Worm (Caenorhabditis elegans) whole organism, dauer: ENCODE data around the gene C29E4.12.
"Not testable (repeated sequence)": the region's sequence is repeated elsewhere in the genome, so short reads cannot be mapped to it uniquely, and the experiment has no call there.

Source experiments
- unc-62 ChIP-seq: sonication (generic microtip); optimal IDR thresholded peaks from 2 replicates; lab custom pipeline; 2017; ENCODE audit warnings: missing biosample characterization, missing genetic modification reagents, missing genetic modification characterization

Gene C29E4.12

DNA sequence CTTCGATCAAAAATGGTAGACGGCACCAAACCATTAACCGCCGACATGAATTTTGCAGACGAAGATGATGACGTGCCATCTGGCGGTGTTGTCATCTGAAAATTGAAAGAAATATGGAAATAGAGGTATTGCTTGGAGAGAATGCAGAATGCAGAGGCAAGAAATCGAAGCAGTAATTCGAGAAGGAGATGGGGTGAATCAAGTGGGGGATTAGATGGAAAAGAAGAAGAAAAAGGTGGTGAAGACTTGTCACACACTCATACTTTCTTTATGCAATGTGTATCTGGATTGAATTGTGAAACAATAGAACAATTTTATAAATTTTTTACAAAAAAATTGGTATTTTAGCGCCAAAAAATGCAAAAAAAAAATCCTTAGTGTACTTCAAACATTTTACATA is 16.1 kb upstream of the C29E4.12 start, which contains the start of gene tag-250:
TSS of gene tag-250 (minus strand) at position 101 of the 400 bp plus-strand sequence.
- TF ChIP-seq unc-62 = no peak

DNA sequence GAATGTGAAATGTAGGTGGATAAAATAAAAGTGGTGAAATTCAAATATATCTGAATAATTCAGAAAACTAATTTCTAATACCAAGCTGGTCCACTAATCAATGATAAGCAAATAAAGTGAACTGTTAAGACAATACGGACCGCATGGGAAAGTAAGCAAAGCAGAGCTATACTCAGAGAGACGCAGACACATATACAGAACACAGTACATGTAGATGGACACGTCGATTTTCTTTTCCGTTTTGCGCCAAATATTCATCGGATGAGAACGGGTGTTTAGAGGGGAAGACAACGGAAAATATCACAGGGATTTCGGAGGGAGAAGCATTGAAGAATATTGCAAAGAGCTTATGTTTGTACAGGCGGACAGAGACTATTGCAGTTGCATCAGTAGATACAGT is 15.0 kb upstream of the C29E4.12 start:
- TF ChIP-seq unc-62 = no peak

DNA sequence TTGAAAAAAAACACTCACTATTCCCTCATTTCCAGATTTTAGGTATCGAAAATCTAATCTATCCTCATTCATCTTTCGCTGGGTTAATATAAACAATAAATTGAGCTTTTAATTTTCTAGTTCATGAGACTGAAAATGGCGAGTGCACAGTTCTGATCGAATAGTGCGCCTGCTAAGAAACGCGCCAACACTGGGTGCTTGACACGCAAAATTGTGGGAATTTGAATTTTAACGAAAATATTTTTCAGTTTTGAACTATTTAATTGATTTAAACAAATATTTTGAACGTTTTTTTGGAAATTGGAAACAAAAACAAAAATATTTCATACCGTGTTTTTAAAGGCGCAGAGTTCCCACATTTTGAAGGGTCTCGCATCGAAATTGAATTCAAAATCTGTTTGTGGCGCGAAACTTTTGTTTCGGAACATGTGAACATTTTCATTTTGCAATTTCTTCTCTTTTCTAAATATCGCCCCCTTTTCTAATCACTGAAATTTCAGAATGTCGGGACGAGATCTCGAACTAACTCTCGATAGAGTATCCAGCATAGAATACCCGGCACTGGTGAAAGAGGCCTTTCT is 12.3 kb upstream of the C29E4.12 start, which contains the start of the genes C29E4.13 and npp-15:
TSS of gene C29E4.13 (minus strand) at position 169 of the 581 bp plus-strand sequence.
TSS of gene npp-15 (plus strand) at position 495 of the 581 bp plus-strand sequence.
- no peak for TF ChIP-seq unc-62

DNA sequence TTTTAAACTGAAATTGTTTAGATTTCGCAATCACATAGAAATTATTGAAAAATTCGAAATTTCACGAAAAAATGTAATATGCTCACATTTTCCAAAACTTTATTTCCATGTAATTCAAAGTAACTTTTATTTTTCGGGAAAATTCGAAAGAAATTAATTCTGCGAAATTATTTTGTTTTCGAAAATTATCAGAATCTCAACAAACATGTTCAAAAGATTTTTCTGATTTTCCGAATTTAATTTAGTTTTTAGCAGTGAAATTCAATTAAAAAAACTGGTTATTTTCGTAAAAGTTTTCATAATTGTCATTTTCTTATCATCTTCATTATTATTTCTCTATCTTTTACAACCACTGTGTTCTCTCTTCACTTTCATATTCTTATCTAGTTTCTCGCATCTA is 7.7 kb upstream of the C29E4.12 start, which contains the start of gene ran-2:
TSS of gene ran-2 (plus strand) at position 301 of the 400 bp plus-strand sequence.
- no peak for TF ChIP-seq unc-62

DNA sequence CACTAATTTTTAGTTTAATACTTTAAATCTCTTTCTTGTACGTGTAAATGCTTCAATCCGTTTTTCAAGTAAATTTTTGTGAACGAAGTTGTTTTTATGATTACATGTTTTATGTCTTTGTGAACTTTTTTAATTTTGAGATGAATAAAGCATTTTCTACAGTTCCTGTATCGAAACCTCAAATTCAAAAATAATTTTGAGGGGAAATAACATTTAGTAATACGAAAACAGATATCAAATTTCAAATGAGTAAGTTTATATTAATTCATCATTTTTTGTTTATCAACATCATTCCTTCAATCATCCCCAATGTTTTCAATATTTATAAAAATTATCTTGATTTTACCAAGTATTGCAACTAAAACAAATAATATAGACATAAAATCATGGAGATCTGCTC is 3.4 kb upstream of the C29E4.12 start, which contains the start of gene C29E4.10:
TSS of gene C29E4.10 (plus strand) at position 301 of the 400 bp plus-strand sequence.
- TF ChIP-seq unc-62 = no peak

DNA sequence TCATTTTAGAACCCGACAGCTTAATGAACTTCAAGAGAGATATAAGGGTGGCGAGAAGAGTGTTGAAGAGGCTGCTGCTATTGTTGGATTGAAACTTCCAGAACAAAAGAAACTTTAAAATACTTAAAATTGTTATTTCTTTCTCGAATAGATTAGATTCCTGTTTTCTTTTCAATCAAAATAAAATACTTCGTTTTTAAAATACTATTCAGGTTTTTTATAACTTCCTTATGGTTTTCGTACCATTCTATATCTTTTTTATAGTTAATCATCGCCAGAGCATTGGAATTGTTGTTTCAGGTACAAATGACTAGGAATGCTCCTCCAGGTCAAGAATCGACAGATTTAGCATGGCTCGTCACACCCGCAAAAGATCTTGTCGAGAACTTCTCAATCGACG is 466 bp downstream of the C29E4.12 start, which contains the start of gene kle-2:
TSS of gene kle-2 (plus strand) at position 301 of the 400 bp plus-strand sequence.
- TF ChIP-seq unc-62 = no peak

DNA sequence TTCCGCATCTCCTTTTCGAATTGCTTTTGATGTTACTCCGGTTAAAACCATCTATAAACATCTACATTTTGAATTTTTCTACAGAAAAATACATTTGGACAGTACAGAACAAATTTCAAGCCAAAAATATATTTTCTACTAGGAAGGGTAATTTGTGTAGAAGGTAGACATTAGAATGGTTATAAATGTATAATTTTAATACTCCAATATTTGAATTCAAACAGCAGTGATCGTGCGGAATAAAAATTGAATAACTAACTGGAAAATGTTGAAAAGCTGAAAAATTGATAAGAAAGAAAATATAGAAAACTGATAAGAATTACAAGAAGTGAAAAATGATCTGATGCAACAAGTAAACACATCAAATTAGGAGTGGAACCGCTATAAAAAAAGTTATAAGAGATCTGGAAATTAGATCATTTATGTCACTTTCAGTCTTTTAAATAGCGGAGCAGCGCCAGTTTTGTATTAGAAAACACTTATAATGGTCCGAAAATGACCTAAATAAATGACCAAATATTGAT is 6.1 kb downstream of the C29E4.12 start, which contains the start of gene gsto-1:
TSS of gene gsto-1 (minus strand) at position 51 of the 524 bp plus-strand sequence.
- TF ChIP-seq unc-62 = no peak

DNA sequence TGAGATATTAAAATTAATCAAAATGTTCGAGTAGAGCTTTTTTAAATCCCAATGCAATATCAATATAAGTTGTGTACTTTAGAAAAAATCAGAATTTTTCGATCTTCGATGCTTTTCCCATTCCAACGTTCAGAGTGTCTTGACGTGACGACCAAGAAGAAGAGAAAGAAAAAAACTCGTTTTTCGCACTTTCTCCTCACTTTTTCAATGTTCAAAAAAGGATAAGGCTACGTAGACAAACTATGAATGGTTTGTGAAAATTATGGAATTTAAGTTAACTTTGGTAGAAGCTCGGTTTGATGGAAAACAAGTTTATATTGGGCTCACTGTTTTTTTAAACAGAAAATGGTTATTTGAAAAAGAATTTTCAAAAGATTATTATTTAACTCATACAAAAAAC is 6.7 kb downstream of the C29E4.12 start:
- no peak for TF ChIP-seq unc-62

DNA sequence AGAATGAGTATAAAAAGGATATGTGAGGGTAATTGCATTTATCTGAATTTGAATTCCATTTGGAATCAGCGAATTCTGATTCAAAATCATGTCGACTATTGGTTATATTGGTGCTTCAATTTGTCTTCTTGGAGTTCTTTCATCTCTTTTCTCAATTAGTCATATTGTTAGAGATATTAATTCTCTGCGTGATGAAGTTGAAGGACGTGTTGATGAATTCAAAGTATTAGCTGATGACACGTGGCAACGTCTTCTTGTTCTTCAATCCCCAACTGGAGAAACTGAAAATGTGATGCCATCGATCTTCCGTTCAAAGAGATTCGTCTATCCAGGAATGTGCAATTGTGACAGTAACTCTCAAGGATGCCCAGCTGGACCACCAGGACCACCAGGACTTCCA is 7.9 kb downstream of the C29E4.12 start, which contains the start of gene col-90:
TSS of gene col-90 (plus strand) at position 37 of the 400 bp plus-strand sequence.
- TF ChIP-seq unc-62 = no peak

DNA sequence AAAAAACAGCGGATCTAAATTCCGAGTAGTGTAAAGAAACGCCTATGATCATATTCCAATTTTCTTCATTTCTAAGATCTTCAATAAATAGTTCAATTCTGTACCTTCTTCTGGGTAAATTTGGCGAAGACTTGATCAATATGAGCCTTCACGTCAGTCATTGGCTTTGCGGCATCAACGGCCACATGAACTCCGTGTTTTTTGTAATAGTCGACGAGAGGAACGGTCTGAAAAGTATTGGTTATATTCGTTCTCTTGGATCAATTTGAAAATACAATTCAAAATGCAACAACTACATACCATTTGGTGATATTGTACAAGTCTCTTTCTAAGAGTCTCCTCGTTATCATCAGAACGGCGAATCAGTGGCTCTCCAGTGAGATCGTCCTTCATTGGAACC is 9.5 kb downstream of the C29E4.12 start:
- no peak for TF ChIP-seq unc-62

DNA sequence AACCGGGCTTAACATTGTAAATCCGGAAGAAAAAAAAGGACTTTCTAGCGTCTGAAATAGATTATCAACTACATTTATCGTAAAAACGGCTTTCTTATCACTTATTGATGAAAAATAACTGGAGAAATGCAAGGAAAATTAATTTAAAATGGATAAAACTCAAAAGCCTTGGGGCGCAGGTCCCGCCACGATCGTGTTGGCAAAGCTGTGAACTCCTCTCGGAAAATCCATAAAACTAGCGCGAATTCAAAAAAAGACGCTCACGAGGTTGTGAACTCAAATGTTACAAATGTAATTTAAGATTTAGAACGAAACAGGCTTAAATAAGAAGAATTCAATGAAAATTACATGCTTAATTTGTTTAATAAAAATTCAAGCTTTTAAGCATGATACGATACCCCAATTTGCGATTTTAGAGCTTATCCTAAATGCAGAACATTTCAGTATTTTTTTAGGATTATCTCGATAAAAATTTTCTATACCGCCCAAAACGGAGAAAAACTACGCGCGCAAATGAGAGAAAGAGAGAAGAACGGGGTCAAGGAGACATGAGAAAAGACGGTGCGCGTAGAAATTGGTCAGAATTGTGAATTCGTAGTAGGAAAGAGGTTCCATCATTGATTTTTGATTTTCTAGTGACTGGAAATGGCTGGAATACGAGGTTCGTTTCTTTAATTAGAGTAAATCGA is 11.3 kb downstream of the C29E4.12 start, which contains the start of gene C29E4.15:
TSS of gene C29E4.15 (plus strand) at position 547 of the 689 bp plus-strand sequence.
- TF ChIP-seq unc-62 = no peak

DNA sequence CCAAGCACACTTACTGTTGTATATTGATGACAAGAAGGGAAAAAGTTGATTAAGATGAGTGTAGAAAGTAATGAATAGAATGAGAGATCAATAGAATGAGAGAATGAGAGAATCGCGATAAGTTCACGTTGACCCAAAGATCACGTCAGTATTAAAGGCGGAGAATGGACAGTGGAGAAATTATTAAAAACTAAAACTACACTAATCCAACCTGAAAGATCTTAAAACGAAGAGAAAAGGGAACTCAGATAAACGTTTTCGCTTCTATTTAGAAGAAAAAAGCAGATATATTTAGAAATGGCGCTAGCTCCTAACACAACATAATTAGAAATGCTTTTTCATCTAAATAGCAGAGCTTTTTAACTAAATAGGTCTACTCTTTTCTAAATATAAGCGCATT is 12.3 kb downstream of the C29E4.12 start, which contains the start of gene let-754:
TSS of gene let-754 (minus strand) at position 101 of the 400 bp plus-strand sequence.
- TF ChIP-seq unc-62 = no peak

DNA sequence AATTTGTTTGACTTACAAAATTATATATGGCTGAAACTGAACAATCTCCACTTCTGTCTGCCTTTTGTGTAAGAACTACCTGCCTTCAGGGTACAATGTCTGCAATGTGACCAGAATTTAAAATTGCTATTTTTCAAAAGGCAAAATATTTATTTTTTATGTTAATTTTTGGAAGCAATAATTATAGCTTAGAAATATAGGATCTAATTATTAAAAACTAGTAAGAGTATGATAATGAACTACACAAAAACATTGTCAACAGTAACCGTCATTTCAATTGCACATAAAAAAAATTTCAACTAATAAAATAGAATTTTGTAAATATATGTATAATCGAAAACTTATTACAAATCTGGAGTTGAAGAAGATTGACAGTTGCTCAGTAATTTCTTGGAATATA is 16.0 kb downstream of the C29E4.12 start, which contains the start of gene C29E4.9:
TSS of gene C29E4.9 (minus strand) at position 101 of the 400 bp plus-strand sequence.
- no peak for TF ChIP-seq unc-62

DNA sequence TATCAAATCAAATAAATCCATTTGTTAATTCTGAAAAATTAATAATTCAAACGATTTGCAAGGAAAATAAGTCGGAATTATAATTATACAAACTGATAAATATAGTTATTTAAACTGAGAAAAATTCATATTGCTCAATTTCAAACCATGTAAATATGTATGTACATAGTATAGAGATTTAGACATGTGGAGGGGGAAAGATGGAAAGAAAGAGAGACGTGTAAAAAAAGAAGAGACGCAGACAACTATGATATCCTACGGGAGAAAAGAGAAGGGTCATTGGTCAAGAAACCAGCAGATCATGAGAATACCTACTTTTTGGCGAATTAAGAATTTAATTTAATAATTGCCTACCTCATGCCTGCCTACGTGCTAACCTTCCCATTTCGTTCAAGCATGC is 17.1 kb downstream of the C29E4.12 start, which contains the start of gene C29E4.11:
TSS of gene C29E4.11 (minus strand) at position 30 of the 400 bp plus-strand sequence.
- no peak for TF ChIP-seq unc-62

DNA sequence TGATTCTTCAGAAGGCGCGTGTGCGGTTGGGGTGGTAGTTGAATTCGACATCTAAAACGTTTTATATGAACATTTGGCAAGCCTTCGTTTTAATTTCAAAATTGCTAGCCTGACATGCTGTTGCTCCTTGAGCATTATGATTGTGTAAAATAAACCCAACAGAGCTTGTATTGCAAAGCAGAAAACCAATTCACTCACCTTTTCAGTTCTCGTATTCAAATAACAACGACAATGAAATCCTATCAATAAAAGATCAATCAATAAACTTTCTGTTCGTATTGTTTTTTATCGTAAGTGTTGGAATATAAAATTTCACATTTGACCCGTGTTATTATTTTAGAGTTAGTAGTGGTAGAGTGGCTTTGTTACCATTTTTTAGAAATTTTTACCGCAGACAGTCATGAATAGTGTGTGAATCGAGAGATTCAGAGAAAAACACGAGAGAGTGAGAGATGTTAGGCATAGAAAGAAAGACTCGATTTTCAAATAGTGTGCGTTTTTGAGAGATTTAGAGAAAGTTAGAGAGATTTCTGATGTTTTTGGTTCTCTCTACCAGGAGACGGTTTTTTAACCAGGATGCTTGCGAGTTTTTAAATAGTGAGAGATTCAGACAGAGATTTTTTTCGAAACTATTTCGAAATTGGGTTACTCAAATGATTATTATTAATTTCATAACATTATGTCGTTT is 18.1 kb downstream of the C29E4.12 start, which contains the start of gene F54H12.10:
TSS of gene F54H12.10 (minus strand) at position 51 of the 688 bp plus-strand sequence.
- not testable (repeated sequence) for TF ChIP-seq unc-62

DNA sequence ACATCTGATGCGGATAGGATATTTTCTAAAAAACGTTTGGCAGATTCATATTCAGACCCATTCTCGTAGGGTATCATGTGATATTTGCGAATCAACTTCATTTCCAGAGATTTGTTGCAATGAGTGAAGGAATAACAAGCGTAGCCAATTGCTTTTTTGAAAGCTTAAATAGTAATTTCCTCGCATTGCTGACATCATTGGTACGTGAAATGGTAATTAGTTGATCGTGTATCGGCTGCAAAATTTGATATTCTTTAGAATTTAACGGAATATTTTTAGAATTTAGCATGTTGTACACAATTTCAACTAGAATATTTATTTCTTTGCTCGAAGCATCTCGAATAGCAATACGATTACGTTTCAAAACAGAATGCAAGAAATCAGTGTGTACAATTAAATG is 21.7 kb downstream of the C29E4.12 start, which contains the start of gene F54H12.4:
TSS of gene F54H12.4 (minus strand) at position 101 of the 400 bp plus-strand sequence.
- TF ChIP-seq unc-62 = not testable (repeated sequence)
